Fruit fly (Drosophila melanogaster): ENCODE results near the gene hry.

The hry gene

DNA sequence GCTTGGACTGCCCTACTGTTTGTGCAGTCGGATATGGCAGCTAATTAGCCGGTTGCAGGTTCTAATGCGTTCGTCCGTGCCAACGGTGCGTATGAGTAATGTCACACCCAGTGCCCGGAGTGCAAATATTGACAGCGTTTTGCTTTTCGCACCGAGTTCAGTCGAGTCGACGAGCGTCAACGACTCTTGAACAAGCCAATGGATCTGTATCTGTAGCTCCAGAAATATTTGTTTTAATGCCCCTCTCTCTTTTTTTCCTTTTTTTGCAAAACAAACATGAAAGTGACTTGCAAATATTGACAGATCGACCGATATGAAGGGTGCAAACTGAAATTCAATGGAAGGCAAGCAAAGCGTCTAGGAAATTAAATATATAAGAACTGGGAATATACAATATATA lies 26.9 kb downstream of the hry start:
- TF ChIP-seq CG11617 (GFP tag; optimal IDR thresholded peaks at IDR 0.05) (peak; percentile 79), CG33017 (tag; optimal IDR thresholded peaks at IDR 0.05) (peak; percentile 69), CG14711 (tag; optimal IDR thresholded peaks at IDR 0.05) (peak; percentile 67), pad (GFP tag; optimal IDR thresholded peaks at IDR 0.05) (peak; percentile 64), tj (GFP tag; optimal IDR thresholded peaks at IDR 0.05) (no peak), Hr96 (GFP tag; optimal IDR thresholded peaks at IDR 0.05) (peak; percentile 53), CG7101 (tag; optimal IDR thresholded peaks at IDR 0.05) (peak; percentile 88), CG5204 (GFP tag; optimal IDR thresholded peaks at IDR 0.05) (peak; percentile 38), toe (GFP tag; optimal IDR thresholded peaks at IDR 0.05) (peak; percentile 38), Mnt (GFP tag; optimal IDR thresholded peaks at IDR 0.05) (peak; percentile 55), CG1620 (GFP tag; optimal IDR thresholded peaks at IDR 0.05) (peak; percentile 76), Clk (GFP tag; optimal IDR thresholded peaks at IDR 0.05) (peak; percentile 62), cic (GFP tag; optimal IDR thresholded peaks at IDR 0.05) (peak; percentile 78), bab1 (GFP tag; optimal IDR thresholded peaks at IDR 0.05) (no peak), kay (GFP tag; ENCODE audit: borderline replicate concordance) (peak; percentile 89), cnc (optimal IDR thresholded peaks at IDR 0.05) (no peak), Crg-1 (GFP tag; optimal IDR thresholded peaks at IDR 0.05) (peak; percentile 81), ovo (GFP tag; optimal IDR thresholded peaks at IDR 0.05) (peak; percentile 87), CG7045 (GFP tag; optimal IDR thresholded peaks at IDR 0.05) (peak; percentile 77), CG12768 (GFP tag; optimal IDR thresholded peaks at IDR 0.05) (peak; percentile 80)

DNA sequence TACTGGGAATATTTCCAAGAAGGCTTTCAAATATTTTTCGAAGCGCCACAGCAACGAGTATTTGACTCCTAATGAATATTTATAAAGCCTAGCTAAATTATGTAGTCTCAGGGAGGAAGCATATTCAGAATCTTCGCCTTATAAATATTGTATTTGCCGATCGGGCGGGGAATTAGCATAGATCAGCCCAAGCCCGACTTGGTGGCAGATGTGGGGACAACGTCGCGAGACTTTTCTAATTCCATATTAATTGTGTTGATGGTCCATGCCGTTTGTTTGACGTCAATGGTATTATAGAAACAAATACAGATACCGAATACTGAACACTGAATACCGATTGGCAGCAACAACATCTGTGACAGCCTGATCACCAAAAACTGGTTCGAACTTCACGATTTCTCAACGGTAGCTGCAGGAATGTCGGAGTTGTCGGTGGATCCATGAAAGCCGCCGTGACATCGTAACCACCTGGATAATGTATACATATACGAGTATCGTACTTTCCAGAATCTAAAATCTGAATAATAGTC lies 28.2 kb downstream of the hry start:
- TF ChIP-seq CG7045 (GFP tag; optimal IDR thresholded peaks at IDR 0.05), result no peak
- no peak for TF ChIP-seq cic (GFP tag; optimal IDR thresholded peaks at IDR 0.05)
- no peak for TF ChIP-seq bab1 (GFP tag; optimal IDR thresholded peaks at IDR 0.05)
- no peak for TF ChIP-seq tj (GFP tag; optimal IDR thresholded peaks at IDR 0.05)
- no peak for TF ChIP-seq cnc (optimal IDR thresholded peaks at IDR 0.05)
- TF ChIP-seq ovo (GFP tag; optimal IDR thresholded peaks at IDR 0.05), result no peak
- no peak for TF ChIP-seq Clk (GFP tag; optimal IDR thresholded peaks at IDR 0.05)
- TF ChIP-seq Hr96 (GFP tag; optimal IDR thresholded peaks at IDR 0.05), result no peak
- no peak for TF ChIP-seq CG33017 (tag; optimal IDR thresholded peaks at IDR 0.05)

DNA sequence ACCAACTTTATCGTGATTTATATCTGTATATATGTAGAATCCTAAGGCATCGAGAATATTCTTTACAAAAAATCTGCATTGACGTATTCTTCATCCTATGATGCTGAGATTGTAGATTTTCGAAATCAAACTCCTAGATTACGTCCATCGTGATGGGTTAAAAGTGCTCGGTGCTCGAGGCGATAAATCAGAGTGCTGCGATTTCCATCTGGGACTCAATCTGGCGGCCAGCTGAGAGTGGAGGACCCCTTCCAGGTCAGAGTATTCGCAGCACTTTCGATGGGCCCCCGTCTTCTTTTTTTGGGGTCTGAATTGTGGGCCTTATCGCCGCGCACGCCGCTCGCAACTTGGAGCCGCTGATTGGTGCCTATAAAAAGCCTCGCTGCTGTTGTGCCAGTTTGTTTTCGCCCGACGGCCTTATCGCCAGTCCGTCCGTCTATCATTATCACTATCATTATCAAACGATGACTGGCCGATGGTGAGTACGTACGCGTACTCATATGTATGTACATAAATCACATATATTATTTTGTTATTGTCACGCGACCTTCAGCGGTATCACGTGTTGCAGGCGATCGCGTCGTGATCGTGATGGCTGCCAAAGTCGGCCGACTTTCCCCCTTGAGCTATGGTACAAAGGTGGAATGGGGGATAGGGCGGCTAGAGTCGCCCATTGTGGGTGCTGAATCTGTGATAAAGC lies 29.3 kb downstream of the hry start:
- TF ChIP-seq CG5204 (GFP tag; optimal IDR thresholded peaks at IDR 0.05) (peak; percentile 21), CG7045 (GFP tag; optimal IDR thresholded peaks at IDR 0.05) (no peak), Hr96 (GFP tag; optimal IDR thresholded peaks at IDR 0.05) (no peak), CG14711 (tag; optimal IDR thresholded peaks at IDR 0.05) (no peak), Crg-1 (GFP tag; optimal IDR thresholded peaks at IDR 0.05) (no peak), CG12768 (GFP tag; optimal IDR thresholded peaks at IDR 0.05) (peak; percentile 21), toe (GFP tag; optimal IDR thresholded peaks at IDR 0.05) (no peak), CG11617 (GFP tag; optimal IDR thresholded peaks at IDR 0.05) (no peak), CG1620 (GFP tag; optimal IDR thresholded peaks at IDR 0.05) (no peak), CG33017 (tag; optimal IDR thresholded peaks at IDR 0.05) (peak; percentile 7), kay (GFP tag; ENCODE audit: borderline replicate concordance) (peak; percentile 82), CG7101 (tag; optimal IDR thresholded peaks at IDR 0.05) (no peak), tj (GFP tag; optimal IDR thresholded peaks at IDR 0.05) (no peak), ovo (GFP tag; optimal IDR thresholded peaks at IDR 0.05) (no peak), Clk (GFP tag; optimal IDR thresholded peaks at IDR 0.05) (no peak), cic (GFP tag; optimal IDR thresholded peaks at IDR 0.05) (peak; percentile 60), Mnt (GFP tag; optimal IDR thresholded peaks at IDR 0.05) (peak; percentile 14), cnc (optimal IDR thresholded peaks at IDR 0.05) (peak; percentile 47 to 49), pad (GFP tag; optimal IDR thresholded peaks at IDR 0.05) (no peak), bab1 (GFP tag; optimal IDR thresholded peaks at IDR 0.05) (peak; percentile 64)

DNA sequence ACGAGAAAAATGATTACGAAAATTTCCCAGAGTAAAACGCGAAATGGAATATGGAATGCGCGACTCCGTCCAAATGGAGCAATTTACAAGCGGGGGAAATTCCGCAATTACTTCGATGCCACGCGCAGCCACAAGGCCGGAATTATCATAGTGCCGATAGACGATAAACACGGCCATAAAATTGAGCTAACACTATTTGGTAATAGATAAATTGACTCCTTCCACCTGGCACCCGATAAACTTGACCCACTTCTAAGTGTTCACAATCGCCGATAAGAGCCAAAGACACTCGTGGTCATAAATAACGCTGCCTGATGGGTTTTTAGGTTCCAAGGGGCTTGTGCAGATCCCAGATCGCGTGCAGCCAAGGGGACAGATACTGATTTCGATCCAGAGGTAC lies 31.5 kb downstream of the hry start:
- TF ChIP-seq kay (GFP tag; ENCODE audit: borderline replicate concordance) (no peak), CG7045 (GFP tag; optimal IDR thresholded peaks at IDR 0.05) (no peak), CG5204 (GFP tag; optimal IDR thresholded peaks at IDR 0.05) (no peak), Mnt (GFP tag; optimal IDR thresholded peaks at IDR 0.05) (no peak), Crg-1 (GFP tag; optimal IDR thresholded peaks at IDR 0.05) (no peak), CG1620 (GFP tag; optimal IDR thresholded peaks at IDR 0.05) (no peak), toe (GFP tag; optimal IDR thresholded peaks at IDR 0.05) (no peak)

DNA sequence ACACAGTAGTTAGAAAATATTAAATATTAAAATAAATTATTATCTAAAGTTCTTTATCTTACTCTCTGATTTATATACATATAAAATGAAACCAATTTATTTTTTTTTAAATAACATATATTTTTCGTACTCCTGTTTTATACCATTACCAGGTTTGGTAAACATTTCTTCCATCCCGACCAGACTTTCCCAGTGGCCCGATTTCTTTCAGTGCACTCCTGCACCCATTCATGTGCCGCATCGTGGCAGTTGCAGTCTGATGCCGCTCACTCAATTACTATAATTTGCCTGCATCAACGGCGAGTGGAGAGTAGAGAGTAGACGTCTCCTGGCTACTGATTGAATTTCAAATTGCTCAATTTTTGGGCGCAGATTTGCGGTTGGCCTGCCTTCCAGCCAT lies 32.3 kb downstream of the hry start:
- TF ChIP-seq CG12768 (GFP tag; optimal IDR thresholded peaks at IDR 0.05) (no peak), CG1620 (GFP tag; optimal IDR thresholded peaks at IDR 0.05) (no peak), ovo (GFP tag; optimal IDR thresholded peaks at IDR 0.05) (no peak), Clk (GFP tag; optimal IDR thresholded peaks at IDR 0.05) (no peak), cnc (optimal IDR thresholded peaks at IDR 0.05) (no peak), Crg-1 (GFP tag; optimal IDR thresholded peaks at IDR 0.05) (no peak), Mnt (GFP tag; optimal IDR thresholded peaks at IDR 0.05) (no peak), toe (GFP tag; optimal IDR thresholded peaks at IDR 0.05) (no peak), CG11617 (GFP tag; optimal IDR thresholded peaks at IDR 0.05) (no peak), Hr96 (GFP tag; optimal IDR thresholded peaks at IDR 0.05) (no peak), CG14711 (tag; optimal IDR thresholded peaks at IDR 0.05) (no peak), pad (GFP tag; optimal IDR thresholded peaks at IDR 0.05) (no peak), CG7101 (tag; optimal IDR thresholded peaks at IDR 0.05) (no peak), bab1 (GFP tag; optimal IDR thresholded peaks at IDR 0.05) (no peak), cic (GFP tag; optimal IDR thresholded peaks at IDR 0.05) (no peak), tj (GFP tag; optimal IDR thresholded peaks at IDR 0.05) (no peak), CG33017 (tag; optimal IDR thresholded peaks at IDR 0.05) (no peak), CG5204 (GFP tag; optimal IDR thresholded peaks at IDR 0.05) (no peak), kay (GFP tag; ENCODE audit: borderline replicate concordance) (no peak), CG7045 (GFP tag; optimal IDR thresholded peaks at IDR 0.05) (no peak)
